Worm (Caenorhabditis elegans): ENCODE measurements around the gene hrg-4.
A peak's percentile ranks its signal among the peaks of the same experiment; 100 is the strongest.

DNA sequence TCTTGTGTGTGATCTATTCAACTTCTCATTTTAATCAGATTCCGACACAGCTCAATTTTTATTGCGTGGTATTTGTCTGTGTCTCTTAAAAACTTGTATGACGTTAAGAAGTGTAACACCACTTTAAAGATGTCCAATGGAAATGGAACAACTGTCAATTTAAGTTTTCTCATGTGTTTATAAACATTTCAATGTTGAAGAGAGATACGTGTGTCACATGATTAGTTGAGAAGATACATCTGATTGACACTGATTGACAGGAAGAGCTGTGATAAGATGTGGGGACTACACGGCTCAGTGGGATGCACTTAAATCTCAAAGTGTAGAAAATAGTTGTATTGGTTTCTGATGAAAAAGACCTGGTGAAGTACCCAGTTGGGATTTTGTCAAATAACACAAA lies 37.5 kb upstream of the hrg-4 start:
- no peak for TF ChIP-seq elt-3 (tag; optimal IDR thresholded peaks at IDR 0.05)
- TF ChIP-seq ces-1 (GFP tag; optimal IDR thresholded peaks at IDR 0.05): no peak
- no peak for TF ChIP-seq pha-4 (tag; optimal IDR thresholded peaks at IDR 0.05)
- peak; percentile 62 for TF ChIP-seq mab-5 (tag; optimal IDR thresholded peaks at IDR 0.05)
- no peak for TF ChIP-seq nhr-28 (tag; optimal IDR thresholded peaks at IDR 0.05)
- TF ChIP-seq ham-2 (GFP tag; optimal IDR thresholded peaks at IDR 0.05): no peak
- no peak for TF ChIP-seq mep-1 (tag; optimal IDR thresholded peaks at IDR 0.05)
- no peak for TF ChIP-seq nhr-2 (tag; optimal IDR thresholded peaks at IDR 0.05)
- TF ChIP-seq lin-32 (GFP tag; optimal IDR thresholded peaks at IDR 0.05): no peak
- TF ChIP-seq ztf-11 (tag; optimal IDR thresholded peaks at IDR 0.05): no peak
- TF ChIP-seq nhr-76 (tag; optimal IDR thresholded peaks at IDR 0.05): no peak
- no peak for TF ChIP-seq nhr-237 (tag; optimal IDR thresholded peaks at IDR 0.05)
